Worm (Caenorhabditis elegans): ENCODE measurements around the gene srj-15.

ce11 chrV:2008412-2008811 lies 43.7 kb upstream of the srj-15 start:
- no peak for TF ChIP-seq ceh-36 (tag; optimal IDR thresholded peaks at IDR 0.05)
- no peak for TF ChIP-seq hmbx-1 (tag; optimal IDR thresholded peaks at IDR 0.05)
- no peak for TF ChIP-seq ama-1 (optimal IDR thresholded peaks at IDR 0.05)
- TF ChIP-seq sea-1 (GFP tag; conservative IDR thresholded peaks at IDR 0.05): no peak
- no peak for TF ChIP-seq scrt-1 (GFP tag; IDR thresholded peaks at IDR 0.05)
- no peak for TF ChIP-seq flt-1 (GFP tag; IDR thresholded peaks at IDR 0.05)
- TF ChIP-seq tbx-37 (GFP tag; conservative IDR thresholded peaks at IDR 0.05): no peak
- TF ChIP-seq aly-1 (tag; optimal IDR thresholded peaks at IDR 0.05): no peak
- no peak for TF ChIP-seq tra-4 (tag; optimal IDR thresholded peaks at IDR 0.05)
- no peak for TF ChIP-seq ceh-13 (GFP tag; optimal IDR thresholded peaks at IDR 0.05)
- no peak for TF ChIP-seq F13C5.2 (tag; optimal IDR thresholded peaks at IDR 0.05)

All from whole organism, early embryonic.